Worm (Caenorhabditis elegans) whole organism, young adult: ENCODE measurements around the gene trap-4.

Source experiments
- B0019.2 ChIP-seq: fragments of 200-800 bp; sonication (Bioruptor generic); conservative IDR thresholded peaks from 2 replicates; pipeline ENCODE4 v1.3.6; 2022; ENCODE audit warnings: missing genetic modification reagents, missing genetic modification characterization, missing compliant biosample characterization
- B0261.1 ChIP-seq: sonication (generic microtip); optimal IDR thresholded peaks from 2 replicates; lab custom pipeline; 2016; ENCODE audit warnings: mild to moderate bottlenecking, missing genetic modification characterization, moderate library complexity, missing compliant biosample characterization
- B0336.3 ChIP-seq: fragments of 200-800 bp; sonication (Bioruptor generic); IDR thresholded peaks from 2 replicates; pipeline ENCODE4 v1.3.6; 2022; ENCODE audit warnings: missing genetic modification characterization, missing compliant biosample characterization
- C06A6.2 ChIP-seq: fragments of 200-800 bp; sonication (Bioruptor generic); conservative IDR thresholded peaks from 2 replicates; pipeline ENCODE4 v1.3.6; 2022; ENCODE audit warnings: missing genetic modification characterization, missing compliant biosample characterization
- D2030.7 ChIP-seq: fragments of 200-800 bp; sonication (Bioruptor generic); IDR thresholded peaks from 2 replicates; pipeline ENCODE4 v1.3.6; 2022; ENCODE audit warnings: missing genetic modification reagents, missing genetic modification characterization, missing compliant biosample characterization
- F49E8.2 ChIP-seq: sonication (generic microtip); optimal IDR thresholded peaks from 3 replicates; lab custom pipeline; 2017; ENCODE audit warnings: missing genetic modification characterization, mild to moderate bottlenecking, missing compliant biosample characterization, antibody characterized with exemption, moderate library complexity; ENCODE audit not compliant: insufficient read depth
- F52B5.7 ChIP-seq: sonication (generic microtip); optimal IDR thresholded peaks from 2 replicates; lab custom pipeline; 2016; ENCODE audit warnings: mild to moderate bottlenecking, missing genetic modification characterization, missing compliant biosample characterization
- F57A8.1 ChIP-seq: fragments of 200-800 bp; sonication (Bioruptor generic); optimal IDR thresholded peaks from 2 replicates; lab custom pipeline; 2018; ENCODE audit warnings: mild to moderate bottlenecking, missing genetic modification characterization, moderate library complexity, missing compliant biosample characterization
- T26A5.8 ChIP-seq: sonication (generic microtip); optimal IDR thresholded peaks from 2 replicates; lab custom pipeline; 2016; ENCODE audit warnings: missing genetic modification characterization, missing compliant biosample characterization
- Y53F4B.3 ChIP-seq: fragments of 200-800 bp; sonication (Bioruptor generic); IDR thresholded peaks from 2 replicates; pipeline ENCODE4 v1.3.6; 2022; ENCODE audit warnings: missing genetic modification reagents, missing genetic modification characterization, missing compliant biosample characterization
- Y53G8AR.9 ChIP-seq: fragments of 200-800 bp; sonication (Bioruptor generic); conservative IDR thresholded peaks from 2 replicates; pipeline ENCODE4 v1.3.6; 2022; ENCODE audit warnings: missing genetic modification reagents, missing genetic modification characterization, missing compliant biosample characterization
- Y56A3A.18 ChIP-seq: fragments of 200-800 bp; sonication (Bioruptor generic); IDR thresholded peaks from 2 replicates; pipeline ENCODE4 v1.3.6; 2022; ENCODE audit warnings: missing genetic modification reagents, missing genetic modification characterization, missing compliant biosample characterization
- akir-1 ChIP-seq: fragments of 200-800 bp; sonication (Bioruptor generic); optimal IDR thresholded peaks from 2 replicates; lab custom pipeline; 2018; ENCODE audit warnings: mild to moderate bottlenecking, missing genetic modification characterization, moderate library complexity, missing compliant biosample characterization
- aptf-2 ChIP-seq: fragments of 200-800 bp; sonication (Bioruptor generic); conservative IDR thresholded peaks from 2 replicates; pipeline ENCODE4 v1.3.6; 2022; ENCODE audit warnings: missing genetic modification reagents, missing genetic modification characterization, missing compliant biosample characterization
- aptf-3 ChIP-seq: fragments of 200-800 bp; sonication (Bioruptor generic); IDR thresholded peaks from 2 replicates; pipeline ENCODE4 v1.3.6; 2022; ENCODE audit warnings: missing genetic modification characterization, missing compliant biosample characterization
- atf-7 ChIP-seq: sonication (generic microtip); optimal IDR thresholded peaks from 2 replicates; lab custom pipeline; 2017; ENCODE audit warnings: mild to moderate bottlenecking, missing genetic modification characterization, missing compliant biosample characterization
- bed-2 ChIP-seq: fragments of 200-800 bp; sonication (Bioruptor generic); IDR thresholded peaks from 2 replicates; pipeline ENCODE4 v1.3.6; 2022; ENCODE audit warnings: missing genetic modification reagents, missing genetic modification characterization, missing compliant biosample characterization
- cebp-1 ChIP-seq, 2 experiments: fragments of 200-800 bp in 1 of 2; sonication (Bioruptor generic) in 1 of 2; sonication (generic microtip) in 1 of 2; IDR thresholded peaks in 1 of 2; optimal IDR thresholded peaks in 1 of 2; 2 replicates each; pipeline versions ENCODE4 v1.3.6 to Lab custom; 2017 to 2022; ENCODE audit warnings: missing compliant biosample characterization in 2 of 2, missing genetic modification characterization in 2 of 2, mild to moderate bottlenecking in 1 of 2, missing genetic modification reagents in 1 of 2, moderate library complexity in 1 of 2
- cebp-2 ChIP-seq: fragments of 200-800 bp; sonication (Bioruptor generic); IDR thresholded peaks from 2 replicates; pipeline ENCODE4 v1.3.6; 2022; ENCODE audit warnings: missing genetic modification characterization, missing compliant biosample characterization
- ceh-100 ChIP-seq: fragments of 200-800 bp; sonication (Bioruptor generic); IDR thresholded peaks from 2 replicates; pipeline ENCODE4 v1.3.6; 2022; ENCODE audit warnings: missing genetic modification reagents, missing genetic modification characterization, missing compliant biosample characterization
- ceh-58 ChIP-seq: fragments of 200-800 bp; sonication (Bioruptor generic); IDR thresholded peaks from 2 replicates; pipeline ENCODE4 v1.3.6; 2022; ENCODE audit warnings: missing genetic modification characterization, missing compliant biosample characterization
- ceh-79 ChIP-seq: sonication (generic microtip); optimal IDR thresholded peaks from 2 replicates; lab custom pipeline; 2017; ENCODE audit warnings: mild to moderate bottlenecking, missing genetic modification characterization, missing compliant biosample characterization
- ceh-91 ChIP-seq: fragments of 200-800 bp; sonication (Bioruptor generic); IDR thresholded peaks from 2 replicates; pipeline ENCODE4 v1.3.6; 2022; ENCODE audit warnings: missing genetic modification reagents, missing genetic modification characterization, missing compliant biosample characterization
- dox-1 ChIP-seq: fragments of 200-800 bp; sonication (Bioruptor generic); IDR thresholded peaks from 2 replicates; pipeline ENCODE4 v1.3.6; 2022; ENCODE audit warnings: missing genetic modification reagents, missing genetic modification characterization, missing compliant biosample characterization
- dpff-1 ChIP-seq: sonication (generic microtip); optimal IDR thresholded peaks from 2 replicates; lab custom pipeline; 2017; ENCODE audit warnings: mild to moderate bottlenecking, missing genetic modification characterization, missing compliant biosample characterization
- ets-4 ChIP-seq: fragments of 200-800 bp; sonication (Bioruptor generic); optimal IDR thresholded peaks from 2 replicates; lab custom pipeline; 2018; ENCODE audit warnings: mild to moderate bottlenecking, missing genetic modification characterization, missing compliant biosample characterization
- let-526 ChIP-seq: fragments of 200-800 bp; sonication (Bioruptor generic); IDR thresholded peaks from 2 replicates; pipeline ENCODE4 v1.3.6; 2022; ENCODE audit warnings: missing genetic modification reagents, missing genetic modification characterization, missing compliant biosample characterization
- let-607 ChIP-seq, 2 experiments: fragments of 200-800 bp in 1 of 2; sonication (Bioruptor generic) in 1 of 2; sonication (generic microtip) in 1 of 2; optimal IDR thresholded peaks; 2 replicates each; lab custom pipeline; 2016 to 2018; ENCODE audit warnings: mild to moderate bottlenecking in 2 of 2, missing compliant biosample characterization in 2 of 2, missing genetic modification characterization in 2 of 2, moderate library complexity in 2 of 2, missing genotype in 1 of 2
- lin-54 ChIP-seq: fragments of 200-800 bp; sonication (Bioruptor generic); optimal IDR thresholded peaks from 2 replicates; lab custom pipeline; 2018; ENCODE audit warnings: mild to moderate bottlenecking, missing genetic modification characterization, missing compliant biosample characterization
- lsy-27 ChIP-seq: sonication (generic microtip); optimal IDR thresholded peaks from 2 replicates; lab custom pipeline; 2017; ENCODE audit warnings: missing genetic modification characterization, mild to moderate bottlenecking, missing compliant biosample characterization, antibody characterized with exemption, missing genotype, borderline replicate concordance; ENCODE audit not compliant: insufficient read depth
- madf-6 ChIP-seq: fragments of 200-800 bp; sonication (Bioruptor generic); IDR thresholded peaks from 2 replicates; pipeline ENCODE4 v1.3.6; 2022; ENCODE audit warnings: missing genetic modification reagents, missing genetic modification characterization, missing compliant biosample characterization
- mcd-1 ChIP-seq: fragments of 200-800 bp; sonication (Bioruptor generic); IDR thresholded peaks from 2 replicates; pipeline ENCODE4 v1.3.6; 2022; ENCODE audit warnings: missing genetic modification reagents, missing genetic modification characterization, missing compliant biosample characterization
- mel-28 ChIP-seq: sonication (generic microtip); optimal IDR thresholded peaks from 2 replicates; lab custom pipeline; 2016; ENCODE audit warnings: borderline replicate concordance, mild to moderate bottlenecking, missing genetic modification characterization, missing compliant biosample characterization
- mes-4 ChIP-seq: sonication (generic microtip); optimal IDR thresholded peaks from 2 replicates; lab custom pipeline; 2016; ENCODE audit warnings: missing genotype, missing genetic modification characterization, missing compliant biosample characterization
- mxl-1 ChIP-seq: sonication (generic microtip); optimal IDR thresholded peaks from 2 replicates; lab custom pipeline; 2016; ENCODE audit warnings: missing genetic modification characterization, missing compliant biosample characterization
- nhr-120 ChIP-seq: fragments of 200-800 bp; sonication (Bioruptor generic); IDR thresholded peaks from 2 replicates; pipeline ENCODE4 v1.3.6; 2022; ENCODE audit warnings: missing genetic modification characterization, missing compliant biosample characterization
- nhr-90 ChIP-seq: sonication (generic microtip); optimal IDR thresholded peaks from 2 replicates; lab custom pipeline; 2016; ENCODE audit warnings: missing genotype, mild to moderate bottlenecking, missing genetic modification characterization, missing compliant biosample characterization
- pbrm-1 ChIP-seq: fragments of 200-800 bp; sonication (Bioruptor generic); IDR thresholded peaks from 2 replicates; pipeline ENCODE4 v1.3.6; 2022; ENCODE audit warnings: missing genetic modification reagents, missing genetic modification characterization, missing compliant biosample characterization
- pha-4 ChIP-seq: fragments of 150-350 bp; sonication (generic microtip); optimal IDR thresholded peaks from 2 replicates; lab custom pipeline; 2014; ENCODE audit warnings: missing biosample characterization, missing genetic modification reagents, missing genetic modification characterization
- sdz-38 ChIP-seq: sonication (generic microtip); optimal IDR thresholded peaks from 2 replicates; lab custom pipeline; 2016; ENCODE audit warnings: missing genotype, missing genetic modification characterization, missing compliant biosample characterization
- snpc-1.3 ChIP-seq: sonication (generic microtip); optimal IDR thresholded peaks from 2 replicates; lab custom pipeline; 2017; ENCODE audit warnings: missing genetic modification characterization, mild to moderate bottlenecking, missing compliant biosample characterization, antibody characterized with exemption, moderate library complexity, missing genotype, missing genetic modification reagents; ENCODE audit not compliant: insufficient read depth
- somi-1 ChIP-seq: fragments of 200-800 bp; sonication (Bioruptor generic); optimal IDR thresholded peaks from 2 replicates; lab custom pipeline; 2018; ENCODE audit warnings: mild to moderate bottlenecking, missing genetic modification characterization, missing compliant biosample characterization
- xnd-1 ChIP-seq: sonication (generic microtip); optimal IDR thresholded peaks from 2 replicates; lab custom pipeline; 2016; ENCODE audit warnings: missing genotype, missing genetic modification reagents, missing genetic modification characterization, missing compliant biosample characterization
- zfh-2 ChIP-seq: fragments of 200-800 bp; sonication (Bioruptor generic); conservative IDR thresholded peaks from 2 replicates; pipeline ENCODE4 v1.3.6; 2022; ENCODE audit warnings: missing genetic modification reagents, missing genetic modification characterization, missing compliant biosample characterization
- ztf-25 ChIP-seq: fragments of 200-800 bp; sonication (Bioruptor generic); IDR thresholded peaks from 2 replicates; pipeline ENCODE4 v1.3.6; 2022; ENCODE audit warnings: missing genetic modification reagents, missing genetic modification characterization, missing compliant biosample characterization
- ztf-28 ChIP-seq: fragments of 200-800 bp; sonication (Bioruptor generic); IDR thresholded peaks from 2 replicates; pipeline ENCODE4 v1.3.6; 2022; ENCODE audit warnings: missing genetic modification reagents, missing genetic modification characterization, missing compliant biosample characterization

Gene trap-4

ce11 chrIII:11946062-11946749 lies 25.7 kb downstream of the trap-4 start (continued):
- TF ChIP-seq dox-1 (peak; percentile 67; the same call in 1 of the 2 replicates), aptf-3 (GFP tag; lab: Robert Waterston, UW) (no peak), pha-4 (tag; lab: Kevin White, UChicago) (no peak), snpc-1.3 (no peak), F52B5.7 (tag; lab: Kevin White, UChicago) (peak; percentile 5), Y56A3A.18 (GFP tag; lab: Robert Waterston, UW) (no peak), ets-4 (GFP tag; lab: Kevin White, UChicago) (no peak), T26A5.8 (tag; lab: Kevin White, UChicago) (no peak), somi-1 (GFP tag; lab: Kevin White, UChicago) (no peak), pbrm-1 (peak; percentile 72), B0019.2 (GFP tag; lab: Robert Waterston, UW) (0 out of 2 replicates have a peak, but pooled peaks have one; percentile 43), akir-1 (peak; percentile 43), mcd-1 (GFP tag; lab: Robert Waterston, UW) (peak; percentile 79), let-526 (GFP tag; lab: Robert Waterston, UW) (peak; percentile 41; the same call in 1 of the 2 replicates), mxl-1 (no peak), ztf-28 (no peak), F57A8.1 (GFP tag; lab: Kevin White, UChicago) (no peak), B0261.1 (peak; percentile 20), C06A6.2 (GFP tag; lab: Robert Waterston, UW) (0 out of 2 replicates have a peak, but pooled peaks have one; percentile 26), Y53F4B.3 (no peak), nhr-90 (no peak), bed-2 (peak; percentile 35; the same call in 1 of the 2 replicates), madf-6 (peak; percentile 72), cebp-2 (GFP tag; lab: Robert Waterston, UW) (no peak), cebp-1 (GFP tag; IDR thresholded peaks at IDR 0.05; lab: Robert Waterston, UW) (no peak), cebp-1 (tag; optimal IDR thresholded peaks at IDR 0.05; lab: Kevin White, UChicago) (peak; percentile 55), ceh-91 (GFP tag; lab: Robert Waterston, UW) (peak; percentile 46; the same call in 1 of the 2 replicates), atf-7 (peak; percentile 43), xnd-1 (tag; lab: Kevin White, UChicago) (peak; percentile 37), dpff-1 (tag; lab: Kevin White, UChicago) (no peak), Y53G8AR.9 (GFP tag; lab: Robert Waterston, UW) (no peak), sdz-38 (no peak), ceh-58 (no peak), B0336.3 (GFP tag; lab: Robert Waterston, UW) (peak; percentile 80), ztf-25 (GFP tag; lab: Robert Waterston, UW) (no peak; the same call in 1 of the 2 replicates), lsy-27 (tag; lab: Kevin White, UChicago) (no peak), aptf-2 (GFP tag; lab: Robert Waterston, UW) (0 out of 2 replicates have a peak, but pooled peaks have one; percentile 30), zfh-2 (GFP tag; lab: Robert Waterston, UW) (peak; percentile 58; the same call in 1 of the 2 replicates), let-607 (tag; optimal IDR thresholded peaks at IDR 0.05; lab: Kevin White, UChicago) (peak in 1 of 2 experiments; percentile 78), ceh-79 (tag; lab: Kevin White, UChicago) (peak; percentile 7), D2030.7 (peak; percentile 62; the same call in 1 of the 2 replicates), F49E8.2 (tag; lab: Kevin White, UChicago) (peak; percentile 39), lin-54 (GFP tag; lab: Kevin White, UChicago) (peak; percentile 59), mes-4 (no peak), mel-28 (tag; lab: Kevin White, UChicago) (no peak), nhr-120 (GFP tag; lab: Robert Waterston, UW) (no peak), ceh-100 (peak; percentile 57; the same call in 1 of the 2 replicates)
